Worm (Caenorhabditis elegans) whole organism, young adult: Measurements from ENCODE around the gene C05D9.4.

Experiments used
- ama-1 ChIP-seq, 3 experiments: fragments of 150-350 bp in 1 of 3; sonication (generic microtip) in 2 of 3; optimal IDR thresholded peaks; 2 replicates each; lab custom pipeline; 2014 to 2018; ENCODE audit warnings: missing biosample characterization in 2 of 3, missing genetic modification characterization in 2 of 3, missing genetic modification reagents in 2 of 3
- hlh-12 ChIP-seq: sonication (generic microtip); optimal IDR thresholded peaks from 2 replicates; lab custom pipeline; 2016; ENCODE audit warnings: missing genetic modification characterization, missing compliant biosample characterization
- mel-28 ChIP-seq: sonication (generic microtip); optimal IDR thresholded peaks from 2 replicates; lab custom pipeline; 2016; ENCODE audit warnings: borderline replicate concordance, mild to moderate bottlenecking, missing genetic modification characterization, missing compliant biosample characterization
- nfya-1 ChIP-seq: sonication (generic microtip); optimal IDR thresholded peaks from 2 replicates; lab custom pipeline; 2017; ENCODE audit warnings: antibody characterized with exemption, missing compliant biosample characterization, missing genetic modification characterization, borderline replicate concordance; ENCODE audit not compliant: insufficient read depth
- snpc-4 ChIP-seq, 5 experiments: fragments of 150-350 bp in 1 of 5; sonication (generic microtip) in 4 of 5; optimal IDR thresholded peaks; 2 replicates each; lab custom pipeline; 2014 to 2018; ENCODE audit warnings: missing genetic modification characterization in 5 of 5, missing biosample characterization in 3 of 5, antibody characterized with exemption in 2 of 5, mild to moderate bottlenecking in 2 of 5, missing compliant biosample characterization in 2 of 5, missing genotype in 2 of 5, moderate library complexity in 2 of 5, missing genetic modification reagents in 1 of 5
- tlf-1 ChIP-seq: fragments of 200-800 bp; sonication (Bioruptor generic); optimal IDR thresholded peaks from 2 replicates; lab custom pipeline; 2018; ENCODE audit warnings: mild to moderate bottlenecking, missing genetic modification characterization, missing compliant biosample characterization

- TF ChIP-seq ama-1 (optimal IDR thresholded peaks at IDR 0.05; lab: Kevin White, UChicago) (no peak), ama-1 (GFP tag; optimal IDR thresholded peaks at IDR 0.05; lab: Kevin White, UChicago) (no peak), snpc-4 (GFP tag; optimal IDR thresholded peaks at IDR 0.05; lab: Kevin White, UChicago) (no peak), snpc-4 (tag; optimal IDR thresholded peaks at IDR 0.05; lab: Kevin White, UChicago) (no peak), hlh-12 (tag; lab: Kevin White, UChicago) (no peak), nfya-1 (tag; lab: Kevin White, UChicago) (no peak), tlf-1 (GFP tag; lab: Kevin White, UChicago) (no peak), mel-28 (tag; lab: Kevin White, UChicago) (no peak)
Measured at ce11 chrX:1123471-1123870, 15.6 kb downstream of the C05D9.4 start.
